Worm (Caenorhabditis elegans) whole organism, young adult: Measurements from ENCODE around the gene cwp-2.

Source experiments
- B0261.1 ChIP-seq: sonication (generic microtip); optimal IDR thresholded peaks from 2 replicates; lab custom pipeline; 2016; ENCODE audit warnings: mild to moderate bottlenecking, missing genetic modification characterization, moderate library complexity, missing compliant biosample characterization
- C06A6.2 ChIP-seq: fragments of 200-800 bp; sonication (Bioruptor generic); conservative IDR thresholded peaks from 2 replicates; pipeline ENCODE4 v1.3.6; 2022; ENCODE audit warnings: missing genetic modification characterization, missing compliant biosample characterization
- C17E4.6 ChIP-seq: fragments of 200-800 bp; sonication (Bioruptor generic); IDR thresholded peaks from 2 replicates; pipeline ENCODE4 v1.3.6; 2022; ENCODE audit warnings: missing genetic modification reagents, missing genetic modification characterization, missing compliant biosample characterization
- F23B12.7 ChIP-seq: sonication (generic microtip); optimal IDR thresholded peaks from 2 replicates; lab custom pipeline; 2017; ENCODE audit warnings: missing genetic modification characterization, mild to moderate bottlenecking, missing compliant biosample characterization, antibody characterized with exemption, moderate library complexity; ENCODE audit not compliant: insufficient read depth
- F39B2.1 ChIP-seq: fragments of 200-800 bp; sonication (Bioruptor generic); IDR thresholded peaks from 2 replicates; pipeline ENCODE4 v1.3.6; 2022; ENCODE audit warnings: missing genetic modification reagents, missing genetic modification characterization, missing compliant biosample characterization
- F49E8.2 ChIP-seq: sonication (generic microtip); optimal IDR thresholded peaks from 3 replicates; lab custom pipeline; 2017; ENCODE audit warnings: missing genetic modification characterization, mild to moderate bottlenecking, missing compliant biosample characterization, antibody characterized with exemption, moderate library complexity; ENCODE audit not compliant: insufficient read depth
- F55B11.4 ChIP-seq: sonication (generic microtip); optimal IDR thresholded peaks from 2 replicates; lab custom pipeline; 2016; ENCODE audit warnings: missing compliant biosample characterization, missing genetic modification characterization, borderline replicate concordance; ENCODE audit not compliant: insufficient read depth
- F57A8.1 ChIP-seq: fragments of 200-800 bp; sonication (Bioruptor generic); optimal IDR thresholded peaks from 2 replicates; lab custom pipeline; 2018; ENCODE audit warnings: mild to moderate bottlenecking, missing genetic modification characterization, moderate library complexity, missing compliant biosample characterization
- K12H6.12 ChIP-seq: fragments of 200-800 bp; sonication (Bioruptor generic); optimal IDR thresholded peaks from 2 replicates; lab custom pipeline; 2018; ENCODE audit warnings: mild to moderate bottlenecking, missing genetic modification characterization, missing compliant biosample characterization
- Y53F4B.3 ChIP-seq: fragments of 200-800 bp; sonication (Bioruptor generic); IDR thresholded peaks from 2 replicates; pipeline ENCODE4 v1.3.6; 2022; ENCODE audit warnings: missing genetic modification reagents, missing genetic modification characterization, missing compliant biosample characterization
- Y67H2A.10 ChIP-seq: fragments of 200-800 bp; sonication (Bioruptor generic); conservative IDR thresholded peaks from 2 replicates; pipeline ENCODE4 v1.3.6; 2022; ENCODE audit warnings: missing genetic modification reagents, missing genetic modification characterization, missing compliant biosample characterization
- ama-1 ChIP-seq, 3 experiments: fragments of 150-350 bp in 1 of 3; sonication (generic microtip) in 2 of 3; optimal IDR thresholded peaks; 2 replicates each; lab custom pipeline; 2014 to 2018; ENCODE audit warnings: missing biosample characterization in 2 of 3, missing genetic modification characterization in 2 of 3, missing genetic modification reagents in 2 of 3
- atf-7 ChIP-seq: sonication (generic microtip); optimal IDR thresholded peaks from 2 replicates; lab custom pipeline; 2017; ENCODE audit warnings: mild to moderate bottlenecking, missing genetic modification characterization, missing compliant biosample characterization
- athp-1 ChIP-seq: sonication (generic microtip); optimal IDR thresholded peaks from 2 replicates; lab custom pipeline; 2017; ENCODE audit warnings: mild to moderate bottlenecking, missing genetic modification characterization, missing compliant biosample characterization
- attf-3 ChIP-seq: fragments of 200-800 bp; sonication (Bioruptor generic); conservative IDR thresholded peaks from 2 replicates; pipeline ENCODE4 v1.3.6; 2022; ENCODE audit warnings: missing genetic modification reagents, missing genetic modification characterization, missing compliant biosample characterization
- attf-6 ChIP-seq: fragments of 200-800 bp; sonication (Bioruptor generic); IDR thresholded peaks from 2 replicates; pipeline ENCODE4 v1.3.6; 2022; ENCODE audit warnings: missing genetic modification reagents, missing genetic modification characterization, missing compliant biosample characterization
- bed-1 ChIP-seq: fragments of 200-800 bp; sonication (Bioruptor generic); IDR thresholded peaks from 2 replicates; pipeline ENCODE4 v1.3.6; 2022; ENCODE audit warnings: missing genetic modification reagents, missing genetic modification characterization, missing compliant biosample characterization
- bed-2 ChIP-seq: fragments of 200-800 bp; sonication (Bioruptor generic); IDR thresholded peaks from 2 replicates; pipeline ENCODE4 v1.3.6; 2022; ENCODE audit warnings: missing genetic modification reagents, missing genetic modification characterization, missing compliant biosample characterization
- cebp-1 ChIP-seq, 2 experiments: fragments of 200-800 bp in 1 of 2; sonication (Bioruptor generic) in 1 of 2; sonication (generic microtip) in 1 of 2; IDR thresholded peaks in 1 of 2; optimal IDR thresholded peaks in 1 of 2; 2 replicates each; pipeline versions ENCODE4 v1.3.6 to Lab custom; 2017 to 2022; ENCODE audit warnings: missing compliant biosample characterization in 2 of 2, missing genetic modification characterization in 2 of 2, mild to moderate bottlenecking in 1 of 2, missing genetic modification reagents in 1 of 2, moderate library complexity in 1 of 2
- ceh-40 ChIP-seq: fragments of 200-800 bp; sonication (Bioruptor generic); IDR thresholded peaks from 2 replicates; pipeline ENCODE4 v1.3.6; 2022; ENCODE audit warnings: missing genetic modification characterization, missing compliant biosample characterization
- ceh-58 ChIP-seq: fragments of 200-800 bp; sonication (Bioruptor generic); IDR thresholded peaks from 2 replicates; pipeline ENCODE4 v1.3.6; 2022; ENCODE audit warnings: missing genetic modification characterization, missing compliant biosample characterization
- chd-7 ChIP-seq: sonication (generic microtip); optimal IDR thresholded peaks from 2 replicates; lab custom pipeline; 2016; ENCODE audit warnings: mild to moderate bottlenecking, missing genetic modification characterization, moderate library complexity, missing compliant biosample characterization
- dox-1 ChIP-seq: fragments of 200-800 bp; sonication (Bioruptor generic); IDR thresholded peaks from 2 replicates; pipeline ENCODE4 v1.3.6; 2022; ENCODE audit warnings: missing genetic modification reagents, missing genetic modification characterization, missing compliant biosample characterization
- egrh-3 ChIP-seq: fragments of 200-800 bp; sonication (Bioruptor generic); IDR thresholded peaks from 2 replicates; pipeline ENCODE4 v1.3.6; 2022; ENCODE audit warnings: missing genetic modification reagents, missing genetic modification characterization, missing compliant biosample characterization
- hlh-12 ChIP-seq: sonication (generic microtip); optimal IDR thresholded peaks from 2 replicates; lab custom pipeline; 2016; ENCODE audit warnings: missing genetic modification characterization, missing compliant biosample characterization
- hmg-20 ChIP-seq: fragments of 200-800 bp; sonication (Bioruptor generic); IDR thresholded peaks from 2 replicates; pipeline ENCODE4 v1.3.6; 2022; ENCODE audit warnings: missing genetic modification reagents, missing genetic modification characterization, missing compliant biosample characterization
- lag-1 ChIP-seq: fragments of 200-800 bp; sonication (Bioruptor generic); IDR thresholded peaks from 2 replicates; pipeline ENCODE4 v1.3.6; 2022; ENCODE audit warnings: missing genetic modification reagents, missing genetic modification characterization, missing compliant biosample characterization
- lin-35 ChIP-seq, 3 experiments: fragments of 150-350 bp in 2 of 3; sonication (generic microtip) in 1 of 3; optimal IDR thresholded peaks; 2 replicates each; lab custom pipeline; 2014 to 2018; ENCODE audit warnings: missing biosample characterization in 3 of 3, missing genetic modification characterization in 3 of 3, missing genetic modification reagents in 3 of 3
- madf-6 ChIP-seq: fragments of 200-800 bp; sonication (Bioruptor generic); IDR thresholded peaks from 2 replicates; pipeline ENCODE4 v1.3.6; 2022; ENCODE audit warnings: missing genetic modification reagents, missing genetic modification characterization, missing compliant biosample characterization
- mel-28 ChIP-seq: sonication (generic microtip); optimal IDR thresholded peaks from 2 replicates; lab custom pipeline; 2016; ENCODE audit warnings: borderline replicate concordance, mild to moderate bottlenecking, missing genetic modification characterization, missing compliant biosample characterization
- mes-4 ChIP-seq: sonication (generic microtip); optimal IDR thresholded peaks from 2 replicates; lab custom pipeline; 2016; ENCODE audit warnings: missing genotype, missing genetic modification characterization, missing compliant biosample characterization
- nhr-179 ChIP-seq: sonication (generic microtip); optimal IDR thresholded peaks from 2 replicates; lab custom pipeline; 2016; ENCODE audit warnings: mild to moderate bottlenecking, missing genetic modification characterization, missing compliant biosample characterization
- nhr-80 ChIP-seq: sonication (generic microtip); optimal IDR thresholded peaks from 2 replicates; lab custom pipeline; 2016; ENCODE audit warnings: missing genetic modification characterization, missing compliant biosample characterization
- pbrm-1 ChIP-seq: fragments of 200-800 bp; sonication (Bioruptor generic); IDR thresholded peaks from 2 replicates; pipeline ENCODE4 v1.3.6; 2022; ENCODE audit warnings: missing genetic modification reagents, missing genetic modification characterization, missing compliant biosample characterization
- sdz-38 ChIP-seq: sonication (generic microtip); optimal IDR thresholded peaks from 2 replicates; lab custom pipeline; 2016; ENCODE audit warnings: missing genotype, missing genetic modification characterization, missing compliant biosample characterization
- snpc-1.3 ChIP-seq: sonication (generic microtip); optimal IDR thresholded peaks from 2 replicates; lab custom pipeline; 2017; ENCODE audit warnings: missing genetic modification characterization, mild to moderate bottlenecking, missing compliant biosample characterization, antibody characterized with exemption, moderate library complexity, missing genotype, missing genetic modification reagents; ENCODE audit not compliant: insufficient read depth
- snpc-3.4 ChIP-seq: sonication (generic microtip); optimal IDR thresholded peaks from 2 replicates; lab custom pipeline; 2017; ENCODE audit warnings: missing genetic modification characterization, mild to moderate bottlenecking, missing compliant biosample characterization, antibody characterized with exemption, moderate library complexity, missing genotype, missing genetic modification reagents
- somi-1 ChIP-seq: fragments of 200-800 bp; sonication (Bioruptor generic); optimal IDR thresholded peaks from 2 replicates; lab custom pipeline; 2018; ENCODE audit warnings: mild to moderate bottlenecking, missing genetic modification characterization, missing compliant biosample characterization
- sptf-2 ChIP-seq: fragments of 200-800 bp; sonication (Bioruptor generic); optimal IDR thresholded peaks from 2 replicates; lab custom pipeline; 2018; ENCODE audit warnings: mild to moderate bottlenecking, missing genetic modification characterization, missing compliant biosample characterization
- tbx-9 ChIP-seq: sonication (generic microtip); optimal IDR thresholded peaks from 2 replicates; lab custom pipeline; 2016; ENCODE audit warnings: borderline replicate concordance, missing genetic modification characterization, inconsistent platforms, missing compliant biosample characterization
- tlf-1 ChIP-seq: fragments of 200-800 bp; sonication (Bioruptor generic); optimal IDR thresholded peaks from 2 replicates; lab custom pipeline; 2018; ENCODE audit warnings: mild to moderate bottlenecking, missing genetic modification characterization, missing compliant biosample characterization
- ztf-25 ChIP-seq: fragments of 200-800 bp; sonication (Bioruptor generic); IDR thresholded peaks from 2 replicates; pipeline ENCODE4 v1.3.6; 2022; ENCODE audit warnings: missing genetic modification reagents, missing genetic modification characterization, missing compliant biosample characterization
- ztf-28 ChIP-seq: fragments of 200-800 bp; sonication (Bioruptor generic); IDR thresholded peaks from 2 replicates; pipeline ENCODE4 v1.3.6; 2022; ENCODE audit warnings: missing genetic modification reagents, missing genetic modification characterization, missing compliant biosample characterization
- ztf-6 ChIP-seq: fragments of 200-800 bp; sonication (Bioruptor generic); IDR thresholded peaks from 2 replicates; pipeline ENCODE4 v1.3.6; 2022; ENCODE audit warnings: missing genetic modification reagents, missing genetic modification characterization, missing compliant biosample characterization

Gene cwp-2

ce11 chrV:4823683-4824391 lies 18.6 kb downstream of the cwp-2 start (continued):
- TF ChIP-seq ama-1 (optimal IDR thresholded peaks at IDR 0.05; lab: Kevin White, UChicago) (peak; percentile 80), ama-1 (GFP tag; optimal IDR thresholded peaks at IDR 0.05; lab: Kevin White, UChicago) (peak; percentile 18 to 62), ztf-25 (GFP tag; lab: Robert Waterston, UW) (no peak), Y67H2A.10 (GFP tag; lab: Robert Waterston, UW) (no peak), snpc-3.4 (tag; lab: Kevin White, UChicago) (no peak), F49E8.2 (tag; lab: Kevin White, UChicago) (peak; percentile 14), cebp-1 (GFP tag; IDR thresholded peaks at IDR 0.05; lab: Robert Waterston, UW) (peak; percentile 80), cebp-1 (tag; optimal IDR thresholded peaks at IDR 0.05; lab: Kevin White, UChicago) (peak; percentile 96), Y53F4B.3 (no peak), ztf-6 (GFP tag; lab: Robert Waterston, UW) (no peak), K12H6.12 (tag; lab: Kevin White, UChicago) (peak; percentile 46), chd-7 (tag; lab: Kevin White, UChicago) (peak; percentile 69), nhr-80 (tag; lab: Kevin White, UChicago) (no peak), nhr-179 (no peak), somi-1 (peak; percentile 57), tbx-9 (peak; percentile 25), ceh-58 (no peak), sdz-38 (no peak), attf-6 (GFP tag; lab: Robert Waterston, UW) (no peak), C06A6.2 (GFP tag; lab: Robert Waterston, UW) (peak; percentile 46), C17E4.6 (GFP tag; lab: Robert Waterston, UW) (no peak), atf-7 (tag; lab: Kevin White, UChicago) (peak; percentile 87), F57A8.1 (no peak), bed-1 (no peak), hlh-12 (tag; lab: Kevin White, UChicago) (no peak), sptf-2 (no peak), madf-6 (GFP tag; lab: Robert Waterston, UW) (peak; percentile 44), mes-4 (tag; lab: Kevin White, UChicago) (no peak), lag-1 (GFP tag; lab: Robert Waterston, UW) (no peak), pbrm-1 (GFP tag; lab: Robert Waterston, UW) (peak; percentile 48), athp-1 (tag; lab: Kevin White, UChicago) (peak; percentile 91), lin-35 (GFP tag; optimal IDR thresholded peaks at IDR 0.05; lab: Kevin White, UChicago) (peak in 1 of 3 experiments; percentile 3), F23B12.7 (tag; lab: Kevin White, UChicago) (no peak)

DNA sequence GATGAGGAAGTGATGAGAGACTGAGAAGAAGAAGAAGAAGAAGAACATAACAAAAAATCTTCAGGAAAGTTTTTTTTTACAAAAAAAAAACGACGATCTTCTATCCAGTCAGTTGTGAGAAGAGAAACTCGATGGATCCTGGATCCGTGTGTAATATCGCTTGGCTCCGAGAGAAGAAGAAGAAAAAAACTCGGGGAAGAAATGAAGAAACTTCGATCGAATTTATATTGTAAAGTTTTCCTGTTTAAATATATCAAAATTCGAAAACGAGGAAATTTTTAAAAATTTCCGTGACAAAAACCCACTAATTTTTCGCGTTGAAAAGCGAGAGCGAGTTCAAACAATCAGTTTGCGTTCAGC lies 19.1 kb downstream of the cwp-2 start, which contains the start of gene adss-1:
TSS of gene adss-1 (minus strand) at position 101 of the 360 bp plus-strand sequence.
- TF ChIP-seq B0261.1 (no peak), snpc-1.3 (tag; lab: Kevin White, UChicago) (no peak), bed-2 (no peak), F39B2.1 (GFP tag; lab: Robert Waterston, UW) (no peak), egrh-3 (GFP tag; lab: Robert Waterston, UW) (no peak), tlf-1 (no peak), hmg-20 (no peak), somi-1 (no peak), athp-1 (tag; lab: Kevin White, UChicago) (no peak), F55B11.4 (tag; lab: Kevin White, UChicago) (no peak), sdz-38 (no peak), K12H6.12 (tag; lab: Kevin White, UChicago) (no peak), mel-28 (tag; lab: Kevin White, UChicago) (no peak), dox-1 (GFP tag; lab: Robert Waterston, UW) (no peak), ceh-40 (GFP tag; lab: Robert Waterston, UW) (no peak), ztf-28 (GFP tag; lab: Robert Waterston, UW) (no peak), attf-3 (GFP tag; lab: Robert Waterston, UW) (no peak)
